Worm (Caenorhabditis elegans) whole organism, mixed stage, embryonic: ENCODE data around the gene Y44A6B.3.

ENCODE experiments used
- ceh-39 ChIP-seq: fragments of 150-350 bp; optimal IDR thresholded peaks from 2 replicates; lab custom pipeline; 2014; ENCODE audit warnings: missing biosample characterization, missing genetic modification characterization
- ceh-43 ChIP-seq: fragments of 200-800 bp; sonication (Bioruptor generic); optimal IDR thresholded peaks from 2 replicates; lab custom pipeline; 2018; ENCODE audit warnings: mild to moderate bottlenecking, missing genetic modification characterization, moderate library complexity, missing compliant biosample characterization
- flh-1 ChIP-seq: fragments of 200-800 bp; sonication (Bioruptor generic); optimal IDR thresholded peaks from 2 replicates; lab custom pipeline; 2018; ENCODE audit warnings: mild to moderate bottlenecking, missing genetic modification characterization, moderate library complexity, missing compliant biosample characterization
- lin-13 ChIP-seq: fragments of 150-350 bp; optimal IDR thresholded peaks from 2 replicates; lab custom pipeline; 2014; ENCODE audit warnings: missing biosample characterization, missing genetic modification characterization
- lin-32 ChIP-seq: fragments of 200-800 bp; sonication (Bioruptor generic); optimal IDR thresholded peaks from 2 replicates; lab custom pipeline; 2018; ENCODE audit warnings: mild to moderate bottlenecking, missing genetic modification characterization, missing compliant biosample characterization
- lsy-2 ChIP-seq: fragments of 150-350 bp; optimal IDR thresholded peaks from 2 replicates; lab custom pipeline; 2014; ENCODE audit warnings: missing biosample characterization, missing genetic modification characterization
- mab-5 ChIP-seq: fragments of 150-350 bp; optimal IDR thresholded peaks from 2 replicates; lab custom pipeline; 2014; ENCODE audit warnings: missing biosample characterization, missing genetic modification characterization
- nhr-12 ChIP-seq: fragments of 150-350 bp; optimal IDR thresholded peaks from 2 replicates; lab custom pipeline; 2014; ENCODE audit warnings: missing biosample characterization, missing genetic modification characterization
- nhr-2 ChIP-seq: fragments of 150-350 bp; optimal IDR thresholded peaks from 2 replicates; lab custom pipeline; 2014; ENCODE audit warnings: missing biosample characterization, missing genetic modification characterization
- nhr-237 ChIP-seq: fragments of 150-350 bp; optimal IDR thresholded peaks from 2 replicates; lab custom pipeline; 2014; ENCODE audit warnings: missing biosample characterization, missing genetic modification characterization
- nhr-76 ChIP-seq: sonication (generic microtip); optimal IDR thresholded peaks from 2 replicates; lab custom pipeline; 2017; ENCODE audit warnings: missing biosample characterization, missing genetic modification characterization
- pha-4 ChIP-seq: fragments of 150-350 bp; optimal IDR thresholded peaks from 2 replicates; lab custom pipeline; 2018; ENCODE audit warnings: missing biosample characterization, missing genetic modification reagents, missing genetic modification characterization
- sem-2 ChIP-seq: fragments of 200-800 bp; sonication (Bioruptor generic); optimal IDR thresholded peaks from 2 replicates; lab custom pipeline; 2018; ENCODE audit warnings: mild to moderate bottlenecking, missing genetic modification characterization, missing compliant biosample characterization
- sptf-1 ChIP-seq: sonication (generic microtip); optimal IDR thresholded peaks from 2 replicates; lab custom pipeline; 2017; ENCODE audit warnings: mild to moderate bottlenecking, missing genetic modification characterization, moderate library complexity, missing compliant biosample characterization
- unc-39 ChIP-seq: fragments of 150-350 bp; optimal IDR thresholded peaks from 2 replicates; lab custom pipeline; 2014; ENCODE audit warnings: missing biosample characterization, missing genetic modification characterization

The Y44A6B.3 gene

ce11 chrV:20594746-20595145, 43.5 kb downstream of the Y44A6B.3 start, which contains the start of gene F26F2.10:
F26F2.10 (minus strand) TSS chrV:20594846.
- TF ChIP-seq ceh-39 (tag; lab: Kevin White, UChicago) (no peak), unc-39 (tag; lab: Kevin White, UChicago) (no peak), nhr-76 (tag; lab: Kevin White, UChicago) (no peak), mab-5 (tag; lab: Kevin White, UChicago) (no peak), pha-4 (tag; lab: Kevin White, UChicago) (no peak), lin-32 (GFP tag; lab: Kevin White, UChicago) (no peak), flh-1 (GFP tag; lab: Kevin White, UChicago) (no peak), sem-2 (GFP tag; lab: Kevin White, UChicago) (no peak), nhr-12 (no peak), sptf-1 (tag; lab: Kevin White, UChicago) (no peak), nhr-237 (tag; lab: Kevin White, UChicago) (no peak), ceh-43 (GFP tag; lab: Kevin White, UChicago) (no peak), lsy-2 (tag; lab: Kevin White, UChicago) (no peak), nhr-2 (no peak), lin-13 (no peak)
- TF ChIP-seq, all 35 proteins: peak for 0
